Fruit fly (Drosophila melanogaster): Measurements from ENCODE around the gene emc.
A peak's percentile ranks its signal among the peaks of the same experiment; 100 is the strongest.

emc gene

DNA sequence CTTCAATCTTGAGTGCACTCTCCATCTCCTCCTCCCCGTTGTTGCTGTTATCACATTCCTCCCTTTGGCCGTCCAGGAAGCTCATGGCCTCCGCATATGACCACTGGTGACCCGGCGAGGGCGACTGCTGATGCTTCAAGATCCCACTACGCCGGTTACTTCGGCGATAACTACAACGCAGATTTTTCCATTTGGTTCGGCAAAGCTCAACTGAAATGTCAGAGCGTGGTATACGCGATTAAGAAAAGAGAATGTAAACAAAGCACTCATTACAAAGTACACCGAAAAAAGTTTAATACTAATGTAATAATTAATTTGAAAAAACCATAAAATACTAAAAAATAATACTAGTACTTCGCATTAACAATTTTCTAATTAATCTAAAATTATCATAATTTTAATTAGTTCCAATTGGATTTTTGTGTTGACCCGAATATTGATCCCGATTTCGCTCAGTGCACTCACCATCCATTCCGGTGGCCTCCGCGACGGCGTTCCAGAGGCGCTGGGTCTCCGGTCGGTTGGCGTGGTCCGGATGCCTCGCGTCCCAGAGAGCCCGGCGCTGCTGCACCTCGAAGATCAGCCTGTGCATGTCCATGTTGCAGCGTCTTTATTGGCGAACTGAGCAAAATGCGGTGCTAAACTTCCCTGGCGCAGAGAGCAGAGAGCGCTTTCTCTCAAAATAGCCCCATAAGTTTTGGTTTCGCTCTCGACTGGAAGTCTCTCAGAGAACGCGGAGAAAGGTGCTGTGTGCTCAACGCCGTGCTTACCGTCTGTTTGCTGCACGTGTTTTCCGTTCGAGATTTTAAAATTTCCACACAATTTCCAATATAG, 10.5 kb upstream of the emc start (continued):
- TF ChIP-seq lov (optimal IDR thresholded peaks at IDR 0.05) = no peak
- TF ChIP-seq lov (GFP tag; IDR thresholded peaks at IDR 0.05) = peak; percentile 92
- TF ChIP-seq CG13624 (GFP tag; optimal IDR thresholded peaks at IDR 0.05) = peak; percentile 48
- TF ChIP-seq mirr (GFP tag; optimal IDR thresholded peaks at IDR 0.05) = no peak
- TF ChIP-seq tna (GFP tag; IDR thresholded peaks at IDR 0.05; ENCODE audit: partially characterized antibody) = no peak
- TF ChIP-seq CG2199 (GFP tag; IDR thresholded peaks at IDR 0.05) = peak; percentile 83
- TF ChIP-seq Atf3 (GFP tag; optimal IDR thresholded peaks at IDR 0.05) = peak; percentile 28
- TF ChIP-seq zen2 (GFP tag; IDR thresholded peaks at IDR 0.05; ENCODE audit: partially characterized antibody) = no peak
- TF ChIP-seq aop (GFP tag; IDR thresholded peaks at IDR 0.05) = no peak
- peak; percentile 89 for TF ChIP-seq CG12659 (GFP tag; optimal IDR thresholded peaks at IDR 0.05)
- TF ChIP-seq tgo (GFP tag; IDR thresholded peaks at IDR 0.05) = peak; percentile 91
- TF ChIP-seq nerfin-2 (GFP tag; IDR thresholded peaks at IDR 0.05; ENCODE audit: partially characterized antibody) = no peak
- TF ChIP-seq kni (GFP tag; optimal IDR thresholded peaks at IDR 0.05) = peak; percentile 58
- TF ChIP-seq cas (GFP tag; IDR thresholded peaks at IDR 0.05) = peak; percentile 55; the same call in 1 of the 2 replicates
- peak; percentile 55 for TF ChIP-seq CG8089 (GFP tag; optimal IDR thresholded peaks at IDR 0.05)
- peak; percentile 82 for TF ChIP-seq ssp (GFP tag; IDR thresholded peaks at IDR 0.05)
- TF ChIP-seq dpn (GFP tag; optimal IDR thresholded peaks at IDR 0.05) = peak; percentile 67 to 90
- peak; percentile 68 for TF ChIP-seq Deaf1 (tag; optimal IDR thresholded peaks at IDR 0.05)
- no peak for TF ChIP-seq br (optimal IDR thresholded peaks at IDR 0.05)
- TF ChIP-seq exex (tag; optimal IDR thresholded peaks at IDR 0.05) = peak; percentile 56
- TF ChIP-seq CG12104 (GFP tag; optimal IDR thresholded peaks at IDR 0.05) = peak; percentile 83
- TF ChIP-seq dmrt99B (tag; optimal IDR thresholded peaks at IDR 0.05) = peak; percentile 93
- TF ChIP-seq gsb-n (tag; optimal IDR thresholded peaks at IDR 0.05) = peak; percentile 96
- TF ChIP-seq CG1832 (GFP tag; optimal IDR thresholded peaks at IDR 0.05) = peak; percentile 1
- peak; percentile 94 for TF ChIP-seq CG34422 (GFP tag; IDR thresholded peaks at IDR 0.05)
- no peak for TF ChIP-seq sima (GFP tag; optimal IDR thresholded peaks at IDR 0.05)
- no peak for TF ChIP-seq hbn (GFP tag; IDR thresholded peaks at IDR 0.05; ENCODE audit: partially characterized antibody)
- TF ChIP-seq Dip3 (GFP tag; optimal IDR thresholded peaks at IDR 0.05) = peak; percentile 34
- peak; percentile 95 for TF ChIP-seq lab (GFP tag; optimal IDR thresholded peaks at IDR 0.05)
- TF ChIP-seq CG17612 (GFP tag; IDR thresholded peaks at IDR 0.05) = peak; percentile 62; the same call in 1 of the 2 replicates
- TF ChIP-seq CG11456 (GFP tag; IDR thresholded peaks at IDR 0.05) = peak; percentile 88
- peak; percentile 94 for TF ChIP-seq CG9727 (GFP tag; optimal IDR thresholded peaks at IDR 0.05)
- TF ChIP-seq Ravus (GFP tag; IDR thresholded peaks at IDR 0.05) = peak; percentile 66
- TF ChIP-seq CG17328 (GFP tag; IDR thresholded peaks at IDR 0.05) = peak; percentile 95
- TF ChIP-seq pb (GFP tag; optimal IDR thresholded peaks at IDR 0.05) = peak; percentile 34
- peak; percentile 82 for TF ChIP-seq NfI (GFP tag; optimal IDR thresholded peaks at IDR 0.05)
- peak; percentile 95 for TF ChIP-seq nmo (GFP tag; optimal IDR thresholded peaks at IDR 0.05)
- peak; percentile 47 for TF ChIP-seq TFAM (GFP tag; optimal IDR thresholded peaks at IDR 0.05)
- TF ChIP-seq nom (GFP tag; optimal IDR thresholded peaks at IDR 0.05) = peak; percentile 95
- TF ChIP-seq CG17912 (GFP tag; optimal IDR thresholded peaks at IDR 0.05) = peak; percentile 33
- TF ChIP-seq Oaz (GFP tag; IDR thresholded peaks at IDR 0.05) = peak; percentile 77
- TF ChIP-seq Hand (GFP tag; optimal IDR thresholded peaks at IDR 0.05) = peak; percentile 80
- TF ChIP-seq chinmo (GFP tag; IDR thresholded peaks at IDR 0.05; ENCODE audit: partially characterized antibody) = no peak
- TF ChIP-seq luna (GFP tag; optimal IDR thresholded peaks at IDR 0.05) = no peak
- TF ChIP-seq CG18011 (GFP tag; optimal IDR thresholded peaks at IDR 0.05) = peak; percentile 43
- TF ChIP-seq zfh1 (GFP tag; IDR thresholded peaks at IDR 0.05) = peak; percentile 94
- peak; percentile 69 for TF ChIP-seq CG1647 (GFP tag; optimal IDR thresholded peaks at IDR 0.05)
- TF ChIP-seq Hr39 (optimal IDR thresholded peaks at IDR 0.05) = no peak
- no peak for TF ChIP-seq hth (optimal IDR thresholded peaks at IDR 0.05)
- TF ChIP-seq Lpt (GFP tag; optimal IDR thresholded peaks at IDR 0.05) = no peak
